Worm (Caenorhabditis elegans) whole organism, late embryonic: Measurements from ENCODE around the gene T28C6.7.

ENCODE experiments used
- ama-1 ChIP-seq: fragments of 150-350 bp; optimal IDR thresholded peaks from 2 replicates; lab custom pipeline; 2014
- nhr-11 ChIP-seq: fragments of 150-350 bp; optimal IDR thresholded peaks from 2 replicates; lab custom pipeline; 2014; ENCODE audit warnings: missing biosample characterization, missing genetic modification characterization
- pag-3 ChIP-seq: sonication (generic microtip); optimal IDR thresholded peaks from 2 replicates; lab custom pipeline; 2016; ENCODE audit warnings: missing compliant biosample characterization, missing genetic modification characterization, borderline replicate concordance
- pha-4 ChIP-seq: fragments of 150-350 bp; optimal IDR thresholded peaks from 2 replicates; lab custom pipeline; 2018; ENCODE audit warnings: missing biosample characterization, missing genetic modification reagents, missing genetic modification characterization

- TF ChIP-seq nhr-11 (tag; lab: Kevin White, UChicago) = no peak
- no peak for TF ChIP-seq pha-4 (tag; lab: Kevin White, UChicago)
- TF ChIP-seq pag-3 (tag; lab: Kevin White, UChicago) = no peak
- TF ChIP-seq ama-1 (lab: Kevin White, UChicago) = no peak
These were observed 31.4 kb upstream of the T28C6.7 start for ce11 chrIV:8796246-8796645.
